Worm (Caenorhabditis elegans) whole organism, L3 larva: Measurements from ENCODE around the gene R03D7.8.

ENCODE experiments used
- ZK546.5 ChIP-seq: sonication (generic microtip); optimal IDR thresholded peaks from 2 replicates; lab custom pipeline; 2017; ENCODE audit warnings: missing biosample characterization, missing genetic modification characterization
- elt-1 ChIP-seq: fragments of 150-350 bp; optimal IDR thresholded peaks from 2 replicates; lab custom pipeline; 2014; ENCODE audit warnings: missing biosample characterization, missing genetic modification characterization
- jun-1 ChIP-seq: fragments of 150-350 bp; optimal IDR thresholded peaks from 2 replicates; lab custom pipeline; 2014; ENCODE audit warnings: missing biosample characterization, missing genetic modification reagents, missing genetic modification characterization
- nhr-11 ChIP-seq: fragments of 150-350 bp; optimal IDR thresholded peaks from 2 replicates; lab custom pipeline; 2014; ENCODE audit warnings: missing biosample characterization, missing genetic modification characterization
- nhr-76 ChIP-seq: fragments of 150-350 bp; sonication (generic microtip); optimal IDR thresholded peaks from 5 replicates; lab custom pipeline; 2014; ENCODE audit warnings: missing biosample characterization, missing genetic modification characterization
- pha-4 ChIP-seq: fragments of 150-350 bp; optimal IDR thresholded peaks from 2 replicates; lab custom pipeline; 2014; ENCODE audit warnings: missing biosample characterization, missing genetic modification reagents, missing genetic modification characterization
- unc-62 ChIP-seq: fragments of 150-350 bp; sonication (generic microtip); optimal IDR thresholded peaks from 4 replicates; lab custom pipeline; 2014; ENCODE audit warnings: missing biosample characterization, missing genetic modification reagents, missing genetic modification characterization

ce11 chrII:10970625-10971024, 13.9 kb upstream of the R03D7.8 start:
- TF ChIP-seq pha-4 (tag; lab: Kevin White, UChicago) (no peak), jun-1 (tag; lab: Kevin White, UChicago) (no peak), unc-62 (GFP tag; lab: Kevin White, UChicago) (no peak), nhr-11 (no peak), ZK546.5 (tag; lab: Kevin White, UChicago) (no peak), elt-1 (tag; lab: Kevin White, UChicago) (no peak), nhr-76 (tag; lab: Kevin White, UChicago) (no peak)
